Worm (Caenorhabditis elegans): ENCODE measurements around the gene trpp-3.

DNA sequence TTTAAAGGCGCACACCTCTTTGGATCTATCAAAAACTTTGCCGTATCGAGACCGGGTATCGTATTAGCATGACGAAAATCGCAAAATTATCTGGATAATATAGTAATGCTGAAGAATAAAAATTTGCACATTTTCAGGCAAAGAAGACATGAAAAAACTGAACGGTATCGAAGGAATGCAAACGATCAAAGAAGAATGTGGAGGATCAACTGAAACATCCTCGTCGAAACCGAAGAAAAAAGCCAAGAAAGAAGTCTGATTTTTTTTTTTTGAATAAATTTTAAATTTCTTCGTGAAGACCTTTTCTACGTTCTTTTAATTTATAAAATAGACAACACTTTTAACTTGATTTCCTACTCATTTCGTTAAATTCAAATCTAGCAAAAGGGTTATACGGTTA lies 19.5 kb downstream of the trpp-3 start, which contains the start of gene ZK1098.12:
- TF ChIP-seq flt-1 (GFP tag; IDR thresholded peaks at IDR 0.05) (no peak), cog-1 (tag; optimal IDR thresholded peaks at IDR 0.05) (no peak), klf-2 (GFP tag; conservative IDR thresholded peaks at IDR 0.05) (no peak), T22C8.4 (GFP tag; IDR thresholded peaks at IDR 0.05) (no peak), tab-1 (GFP tag; IDR thresholded peaks at IDR 0.05) (no peak)

Measured in whole organism, midembryonic.